Fruit fly (Drosophila melanogaster) whole organism, embryonic: ENCODE data around the gene BORCS6.
A peak's percentile ranks its signal among the peaks of the same experiment; 100 is the strongest.

Source experiments
- Atf6 ChIP-seq: fragments of 200-800 bp; sonication (Bioruptor generic); IDR thresholded peaks from 2 replicates; pipeline ENCODE4 v1.3.6; 2022; ENCODE audit warnings: missing biosample characterization, missing genetic modification characterization
- Blimp-1 ChIP-seq: fragments of 200-800 bp; sonication (Bioruptor generic); optimal IDR thresholded peaks from 3 replicates; lab custom pipeline; 2018; ENCODE audit warnings: missing biosample characterization, missing genetic modification characterization, mild to moderate bottlenecking, moderate library complexity, missing genetic modification reagents
- CG10147 ChIP-seq: fragments of 200-800 bp; sonication (Bioruptor generic); optimal IDR thresholded peaks from 2 replicates; lab custom pipeline; 2019; ENCODE audit warnings: missing biosample characterization, mild to moderate bottlenecking, missing genetic modification characterization, moderate library complexity
- CG12071 ChIP-seq: fragments of 200-800 bp; sonication (Bioruptor generic); optimal IDR thresholded peaks from 3 replicates; lab custom pipeline; 2018; ENCODE audit warnings: missing biosample characterization, mild to moderate bottlenecking, missing genetic modification characterization
- CG12744 ChIP-seq: fragments of 200-800 bp; sonication (Bioruptor generic); optimal IDR thresholded peaks from 2 replicates; lab custom pipeline; 2016; ENCODE audit warnings: missing biosample characterization, missing genetic modification characterization
- CG13894 ChIP-seq: fragments of 200-800 bp; sonication (Bioruptor generic); optimal IDR thresholded peaks from 3 replicates; lab custom pipeline; 2018; ENCODE audit warnings: missing biosample characterization, mild to moderate bottlenecking, missing genetic modification characterization, moderate library complexity
- CG15696 ChIP-seq: fragments of 200-800 bp; sonication (Bioruptor generic); optimal IDR thresholded peaks from 2 replicates; lab custom pipeline; 2019; ENCODE audit warnings: missing biosample characterization, mild to moderate bottlenecking, missing genetic modification characterization, moderate library complexity
- CG16815 ChIP-seq: fragments of 200-800 bp; sonication (Bioruptor generic); optimal IDR thresholded peaks from 3 replicates; lab custom pipeline; 2017; ENCODE audit warnings: missing biosample characterization, mild to moderate bottlenecking, missing genetic modification characterization
- CG17359 ChIP-seq: fragments of 200-800 bp; sonication (Bioruptor generic); optimal IDR thresholded peaks from 3 replicates; lab custom pipeline; 2018; ENCODE audit warnings: missing biosample characterization, mild to moderate bottlenecking, missing genetic modification characterization, moderate library complexity
- CG18011 ChIP-seq: fragments of 200-800 bp; sonication (Bioruptor generic); optimal IDR thresholded peaks from 2 replicates; lab custom pipeline; 2017; ENCODE audit warnings: missing biosample characterization, missing genetic modification characterization, mild to moderate bottlenecking, moderate library complexity, missing genotype
- CG2199 ChIP-seq: fragments of 200-800 bp; sonication (Bioruptor generic); IDR thresholded peaks from 3 replicates; pipeline ENCODE4 v1.3.6; 2022; ENCODE audit warnings: missing biosample characterization, missing genetic modification characterization
- CG32532 ChIP-seq: fragments of 200-800 bp; sonication (Bioruptor generic); IDR thresholded peaks from 2 replicates; pipeline ENCODE4 v1.3.6; 2022; ENCODE audit warnings: missing biosample characterization, missing genetic modification characterization
- CG6654 ChIP-seq: fragments of 200-800 bp; sonication (Bioruptor generic); optimal IDR thresholded peaks from 2 replicates; lab custom pipeline; 2017; ENCODE audit warnings: missing biosample characterization, mild to moderate bottlenecking, missing genetic modification characterization
- CG6791 ChIP-seq: fragments of 200-800 bp; sonication (Bioruptor generic); IDR thresholded peaks from 3 replicates; pipeline ENCODE4 v1.3.6; 2022; ENCODE audit warnings: missing biosample characterization, missing genetic modification characterization; ENCODE audit not compliant: partially characterized antibody
- CG9817 ChIP-seq: fragments of 200-800 bp; sonication (Bioruptor generic); optimal IDR thresholded peaks from 2 replicates; lab custom pipeline; 2018; ENCODE audit warnings: missing biosample characterization, mild to moderate bottlenecking, missing genetic modification characterization, moderate library complexity
- Deaf1 ChIP-seq: fragments of 200-800 bp; optimal IDR thresholded peaks from 3 replicates; lab custom pipeline; 2019; ENCODE audit warnings: missing biosample characterization, mild to moderate bottlenecking, missing genetic modification characterization, moderate library complexity
- Fer1 ChIP-seq: fragments of 200-800 bp; sonication (Bioruptor generic); optimal IDR thresholded peaks from 2 replicates; lab custom pipeline; 2017; ENCODE audit warnings: missing biosample characterization, mild to moderate bottlenecking, missing genetic modification characterization
- Fer2 ChIP-seq: fragments of 200-800 bp; sonication (Bioruptor generic); optimal IDR thresholded peaks from 2 replicates; lab custom pipeline; 2018; ENCODE audit warnings: missing biosample characterization, mild to moderate bottlenecking, missing genetic modification characterization, moderate library complexity
- Med ChIP-seq: fragments of 200-800 bp; sonication (Bioruptor generic); peaks from one replicate; lab custom pipeline; 2016; ENCODE audit warnings: missing biosample characterization, missing genetic modification characterization, mild to moderate bottlenecking, inconsistent platforms, moderate library complexity
- Oli ChIP-seq: fragments of 200-800 bp; sonication (Bioruptor generic); optimal IDR thresholded peaks from 2 replicates; lab custom pipeline; 2018; ENCODE audit warnings: missing biosample characterization, mild to moderate bottlenecking, missing genetic modification characterization, moderate library complexity
- Pdp1 ChIP-seq, 2 experiments: fragments of 200-800 bp; sonication (Bioruptor generic); optimal IDR thresholded peaks; 3 replicates each; lab custom pipeline; 2016; ENCODE audit warnings: missing biosample characterization in 2 of 2, missing genetic modification characterization in 2 of 2, mild to moderate bottlenecking in 1 of 2, moderate library complexity in 1 of 2
- Trl ChIP-seq, 3 experiments: fragments of >200 bp in 2 of 3; fragments of 200-800 bp in 1 of 3; sonication (Bioruptor generic) in 1 of 3; optimal IDR thresholded peaks; 2 replicates in 1 of 3; 3 replicates in 2 of 3; lab custom pipeline; 2016 to 2017; ENCODE audit warnings: missing biosample characterization in 1 of 3, missing genetic modification characterization in 1 of 3
- bigmax ChIP-seq: fragments of 200-800 bp; sonication (Bioruptor generic); optimal IDR thresholded peaks from 2 replicates; lab custom pipeline; 2018; ENCODE audit warnings: missing biosample characterization, mild to moderate bottlenecking, missing genetic modification characterization
- chif ChIP-seq, 2 experiments: fragments of 200-800 bp; sonication (Bioruptor generic); optimal IDR thresholded peaks; 3 replicates each; lab custom pipeline; 2016; ENCODE audit warnings: missing biosample characterization in 2 of 2, missing genetic modification characterization in 2 of 2
- crol ChIP-seq: fragments of 200-800 bp; sonication (Bioruptor generic); IDR thresholded peaks from 2 replicates; pipeline ENCODE4 v1.3.6; 2022; ENCODE audit warnings: missing biosample characterization, missing genetic modification characterization
- dmrt99B ChIP-seq: fragments of 200-800 bp; sonication (Bioruptor generic); optimal IDR thresholded peaks from 2 replicates; lab custom pipeline; 2018; ENCODE audit warnings: missing biosample characterization, mild to moderate bottlenecking, missing genetic modification characterization, moderate library complexity
- ewg ChIP-seq: fragments of 200-800 bp; sonication (Bioruptor generic); optimal IDR thresholded peaks from 3 replicates; lab custom pipeline; 2017; ENCODE audit warnings: mild to moderate bottlenecking, missing biosample characterization, missing genetic modification reagents, missing genetic modification characterization
- gem ChIP-seq: fragments of 200-800 bp; sonication (Bioruptor generic); optimal IDR thresholded peaks from 2 replicates; lab custom pipeline; 2019; ENCODE audit warnings: missing biosample characterization, mild to moderate bottlenecking, missing genetic modification characterization, moderate library complexity
- gsb ChIP-seq: fragments of 200-800 bp; sonication (Bioruptor generic); IDR thresholded peaks from 2 replicates; pipeline ENCODE4 v1.3.6; 2022; ENCODE audit warnings: missing biosample characterization, missing genetic modification characterization
- kni ChIP-seq: fragments of 200-800 bp; sonication (Bioruptor generic); optimal IDR thresholded peaks from 3 replicates; lab custom pipeline; 2017; ENCODE audit warnings: mild to moderate bottlenecking, missing biosample characterization, missing genetic modification reagents, missing genetic modification characterization
- lbe ChIP-seq: fragments of 200-800 bp; sonication (Bioruptor generic); optimal IDR thresholded peaks from 2 replicates; lab custom pipeline; 2016; ENCODE audit warnings: missing biosample characterization, mild to moderate bottlenecking, missing genetic modification characterization
- nom ChIP-seq: fragments of 200-800 bp; sonication (Bioruptor generic); optimal IDR thresholded peaks from 2 replicates; lab custom pipeline; 2017; ENCODE audit warnings: missing biosample characterization, missing genetic modification characterization, mild to moderate bottlenecking, moderate library complexity, missing genetic modification reagents
- p53 ChIP-seq: fragments of 200-800 bp; sonication (Bioruptor generic); optimal IDR thresholded peaks from 2 replicates; lab custom pipeline; 2016; ENCODE audit warnings: missing biosample characterization, missing genetic modification characterization
- pan ChIP-seq, 4 experiments: fragments of >200 bp in 3 of 4; fragments of 200-800 bp in 1 of 4; sonication (Bioruptor generic) in 1 of 4; optimal IDR thresholded peaks in 3 of 4; IDR thresholded peaks in 1 of 4; 2 replicates each; pipeline versions ENCODE4 v1.3.6 to Lab custom; 2017 to 2022; ENCODE audit warnings: missing biosample characterization in 2 of 4, missing genetic modification characterization in 2 of 4, mixed read lengths in 1 of 4
- psq ChIP-seq: fragments of 200-800 bp; sonication (Bioruptor generic); optimal IDR thresholded peaks from 2 replicates; lab custom pipeline; 2017; ENCODE audit warnings: missing biosample characterization, missing genetic modification characterization
- rib ChIP-seq: fragments of 200-800 bp; sonication (Bioruptor generic); IDR thresholded peaks from 2 replicates; pipeline ENCODE4 v1.3.6; 2022; ENCODE audit warnings: missing biosample characterization, missing genetic modification characterization
- sd ChIP-seq: fragments of 200-800 bp; sonication (Bioruptor generic); optimal IDR thresholded peaks from 3 replicates; lab custom pipeline; 2018; ENCODE audit warnings: missing biosample characterization, mild to moderate bottlenecking, missing genetic modification characterization, moderate library complexity
- so ChIP-seq: fragments of 200-800 bp; sonication (Bioruptor generic); IDR thresholded peaks from 3 replicates; pipeline ENCODE4 v1.3.6; 2022; ENCODE audit warnings: missing biosample characterization, missing genetic modification characterization
- tgo ChIP-seq: fragments of 200-800 bp; sonication (Bioruptor generic); IDR thresholded peaks from 3 replicates; pipeline ENCODE4 v1.3.6; 2022; ENCODE audit warnings: missing biosample characterization, missing genetic modification characterization
- tll ChIP-seq, 2 experiments: fragments of 200-800 bp in 1 of 2; fragments of >200 bp in 1 of 2; sonication (Bioruptor generic) in 1 of 2; optimal IDR thresholded peaks; 2 replicates each; lab custom pipeline; 2017 to 2019; ENCODE audit warnings: missing biosample characterization in 2 of 2, missing genetic modification characterization in 2 of 2, mild to moderate bottlenecking in 1 of 2, moderate library complexity in 1 of 2
- twi ChIP-seq: fragments of 200-800 bp; optimal IDR thresholded peaks from 2 replicates; lab custom pipeline; 2019; ENCODE audit warnings: missing biosample characterization, mild to moderate bottlenecking, missing genetic modification characterization, moderate library complexity
- vnd ChIP-seq: fragments of 200-800 bp; sonication (Bioruptor generic); IDR thresholded peaks from 3 replicates; pipeline ENCODE4 v1.3.6; 2022; ENCODE audit warnings: missing biosample characterization, missing genetic modification characterization; ENCODE audit not compliant: partially characterized antibody

Gene BORCS6

DNA sequence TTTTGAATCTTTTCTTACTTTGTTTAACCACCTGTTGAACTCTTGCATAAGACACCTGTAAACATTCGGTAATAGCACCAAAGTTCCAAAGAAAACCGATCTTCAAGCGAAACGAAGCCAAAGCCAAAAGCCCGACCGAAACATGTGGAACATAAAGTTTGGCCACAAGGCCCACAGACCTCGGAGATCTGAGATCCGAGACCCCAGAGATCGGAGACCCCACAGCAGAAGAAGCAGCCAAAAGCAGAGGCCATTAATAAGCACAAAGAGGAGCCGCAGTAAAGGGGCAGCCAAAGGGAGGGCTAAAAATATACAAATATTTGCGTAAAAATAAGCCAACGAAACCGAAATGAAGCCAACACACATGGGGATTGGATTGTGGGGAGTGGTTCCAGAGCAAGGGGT is 29.8 kb upstream of the BORCS6 start (continued):
- TF ChIP-seq kni (GFP tag; lab: Kevin White, UChicago), result peak; percentile 59
- peak; percentile 37; the same call in 1 of the 3 replicates for TF ChIP-seq CG6791
- no peak for TF ChIP-seq CG10147
- no peak for TF ChIP-seq CG16815
- TF ChIP-seq chif (GFP tag; optimal IDR thresholded peaks at IDR 0.05; lab: Kevin White, UChicago), result no peak
- no peak for TF ChIP-seq tll (GFP tag; optimal IDR thresholded peaks at IDR 0.05; lab: Kevin White, UChicago)
- TF ChIP-seq bigmax (GFP tag; lab: Kevin White, UChicago), result no peak
- peak; percentile 5 for TF ChIP-seq CG9817 (tag; lab: Kevin White, UChicago)
- 0 out of 2 replicates have a peak, but pooled peaks have one; percentile 36 for TF ChIP-seq CG32532 (GFP tag; lab: Robert Waterston, UW)
- no peak for TF ChIP-seq CG6654 (GFP tag; lab: Kevin White, UChicago)
- TF ChIP-seq CG18011 (GFP tag; lab: Kevin White, UChicago), result no peak
- no peak for TF ChIP-seq Fer2 (tag; lab: Kevin White, UChicago)
- no peak for TF ChIP-seq CG12744 (GFP tag; lab: Kevin White, UChicago)
- TF ChIP-seq CG17359, result peak; percentile 23
- TF ChIP-seq CG15696 (tag; lab: Kevin White, UChicago), result no peak
- TF ChIP-seq ewg (GFP tag; lab: Kevin White, UChicago), result no peak
- peak; percentile 76 for TF ChIP-seq Deaf1 (tag; lab: Kevin White, UChicago)
- 0 out of 3 replicates have a peak, but pooled peaks have one; percentile 34 for TF ChIP-seq so (GFP tag; lab: Robert Waterston, UW)
- TF ChIP-seq sd (tag; lab: Kevin White, UChicago), result peak; percentile 85
- peak in 1 of 2 experiments; percentile 88 for TF ChIP-seq Pdp1 (GFP tag; optimal IDR thresholded peaks at IDR 0.05; lab: Kevin White, UChicago)
- 0 out of 2 replicates have a peak, but pooled peaks have one; percentile 31 for TF ChIP-seq Atf6 (GFP tag; lab: Robert Waterston, UW)
- TF ChIP-seq gsb (GFP tag; lab: Robert Waterston, UW), result no peak
- TF ChIP-seq nom, result no peak
- no peak for TF ChIP-seq p53 (GFP tag; lab: Kevin White, UChicago)
- TF ChIP-seq pan (optimal IDR thresholded peaks at IDR 0.05; lab: Kevin White, UChicago), result no peak
- peak in 1 of 2 experiments; percentile 32 for TF ChIP-seq pan (GFP tag; optimal IDR thresholded peaks at IDR 0.05 in 1 of 2, IDR thresholded peaks at IDR 0.05 in 1 of 2)
- TF ChIP-seq psq (GFP tag; lab: Kevin White, UChicago), result peak; percentile 78
- TF ChIP-seq tgo, result no peak
- TF ChIP-seq CG13894 (tag; lab: Kevin White, UChicago), result peak; percentile 100
- peak; percentile 47 for TF ChIP-seq crol (GFP tag; lab: Robert Waterston, UW)
- TF ChIP-seq CG2199 (GFP tag; lab: Robert Waterston, UW), result no peak
- TF ChIP-seq lbe, result no peak
- TF ChIP-seq Fer1, result peak; percentile 29
- no peak for TF ChIP-seq gem
- no peak for TF ChIP-seq Oli (tag; lab: Kevin White, UChicago)
- TF ChIP-seq vnd (GFP tag; lab: Robert Waterston, UW), result no peak
- peak; percentile 67 for TF ChIP-seq Med (GFP tag; lab: Kevin White, UChicago)
- peak; percentile 40 for TF ChIP-seq dmrt99B
- TF ChIP-seq CG12071 (GFP tag; lab: Kevin White, UChicago), result no peak
- TF ChIP-seq rib, result no peak
- TF ChIP-seq twi (tag; lab: Kevin White, UChicago), result peak; percentile 36
- no peak for TF ChIP-seq Trl (optimal IDR thresholded peaks at IDR 0.05; lab: Kevin White, UChicago)
- TF ChIP-seq Trl (GFP tag; optimal IDR thresholded peaks at IDR 0.05; lab: Kevin White, UChicago), result no peak
- peak; percentile 75 for TF ChIP-seq Blimp-1 (GFP tag; lab: Kevin White, UChicago)
